Worm (Caenorhabditis elegans): ENCODE results near the gene idh-1.

ce11 chrIV:9485972-9486371, 45.1 kb upstream of the idh-1 start, which contains the start of gene sru-2:
- no peak for TF ChIP-seq tbx-2 (tag; optimal IDR thresholded peaks at IDR 0.05)
- TF ChIP-seq efl-3 (GFP tag; optimal IDR thresholded peaks at IDR 0.05), result no peak
- no peak for TF ChIP-seq skn-1 (tag; optimal IDR thresholded peaks at IDR 0.05)
- no peak for TF ChIP-seq lin-39 (tag; optimal IDR thresholded peaks at IDR 0.05)
- no peak for TF ChIP-seq ama-1 (optimal IDR thresholded peaks at IDR 0.05)
- TF ChIP-seq blmp-1 (tag; optimal IDR thresholded peaks at IDR 0.05), result no peak
- TF ChIP-seq hlh-17 (GFP tag; optimal IDR thresholded peaks at IDR 0.05; ENCODE audit: borderline replicate concordance), result no peak
- no peak for TF ChIP-seq fkh-4 (tag; optimal IDR thresholded peaks at IDR 0.05; ENCODE audit: borderline replicate concordance)
- TF ChIP-seq mdl-1 (tag; optimal IDR thresholded peaks at IDR 0.05), result no peak
